Worm (Caenorhabditis elegans) whole organism, L4 larva: ENCODE data around the gene W02A2.12.
A peak's percentile ranks its signal among the peaks of the same experiment; 100 is the strongest.

ENCODE experiments used
- D1046.2 ChIP-seq: fragments of 200-800 bp; sonication (Bioruptor generic); IDR thresholded peaks from 2 replicates; pipeline ENCODE4 v1.3.6; 2022; ENCODE audit warnings: missing genetic modification characterization, missing compliant biosample characterization
- F10B5.3 ChIP-seq: sonication (generic microtip); optimal IDR thresholded peaks from 2 replicates; lab custom pipeline; 2016; ENCODE audit warnings: mild to moderate bottlenecking, missing genetic modification characterization, missing compliant biosample characterization
- F44E2.7 ChIP-seq: fragments of 200-800 bp; sonication (Bioruptor generic); IDR thresholded peaks from 2 replicates; pipeline ENCODE4 v2.1.2; 2022; ENCODE audit warnings: missing genetic modification characterization, missing compliant biosample characterization
- F49E8.2 ChIP-seq: sonication (generic microtip); optimal IDR thresholded peaks from 2 replicates; lab custom pipeline; 2016; ENCODE audit warnings: missing compliant biosample characterization, mild to moderate bottlenecking, missing genetic modification characterization, borderline replicate concordance
- R02D3.7 ChIP-seq: fragments of 150-350 bp; sonication (generic microtip); optimal IDR thresholded peaks from 3 replicates; lab custom pipeline; 2014; ENCODE audit warnings: missing biosample characterization, missing genetic modification characterization
- Y48G9A.11 ChIP-seq: fragments of 200-800 bp; sonication (Bioruptor generic); IDR thresholded peaks from 2 replicates; pipeline ENCODE4 v1.3.6; 2022; ENCODE audit warnings: missing genetic modification reagents, missing genetic modification characterization, missing compliant biosample characterization
- Y5F2A.4 ChIP-seq: fragments of 200-800 bp; sonication (Bioruptor generic); optimal IDR thresholded peaks from 2 replicates; lab custom pipeline; 2018; ENCODE audit warnings: mild to moderate bottlenecking, missing genetic modification characterization, missing compliant biosample characterization
- ceh-20 ChIP-seq: fragments of 200-800 bp; sonication (Bioruptor generic); IDR thresholded peaks from 2 replicates; pipeline ENCODE4 v1.3.6; 2022; ENCODE audit warnings: missing genetic modification reagents, missing genetic modification characterization, missing compliant biosample characterization
- ceh-44 ChIP-seq: fragments of 200-800 bp; sonication (Bioruptor generic); IDR thresholded peaks from 2 replicates; pipeline ENCODE4 v1.3.6; 2022; ENCODE audit warnings: missing genetic modification reagents, missing genetic modification characterization, missing compliant biosample characterization
- ceh-62 ChIP-seq: sonication (generic microtip); optimal IDR thresholded peaks from 2 replicates; lab custom pipeline; 2017; ENCODE audit warnings: missing biosample characterization, missing genetic modification characterization
- ces-1 ChIP-seq: fragments of 150-350 bp; sonication (generic microtip); optimal IDR thresholded peaks from 4 replicates; lab custom pipeline; 2014; ENCODE audit warnings: missing biosample characterization, missing genetic modification reagents, missing genetic modification characterization
- cey-2 ChIP-seq: sonication (generic microtip); optimal IDR thresholded peaks from 3 replicates; lab custom pipeline; 2017; ENCODE audit warnings: missing genetic modification characterization, mild to moderate bottlenecking, missing compliant biosample characterization, antibody characterized with exemption, borderline replicate concordance; ENCODE audit not compliant: insufficient read depth
- ctbp-1 ChIP-seq: fragments of 200-800 bp; sonication (Bioruptor generic); IDR thresholded peaks from 2 replicates; pipeline ENCODE4 v1.3.6; 2022; ENCODE audit warnings: missing genetic modification reagents, missing genetic modification characterization, missing compliant biosample characterization
- daf-12 ChIP-seq: fragments of 150-350 bp; optimal IDR thresholded peaks from 2 replicates; lab custom pipeline; 2014; ENCODE audit warnings: missing biosample characterization, missing genetic modification reagents, missing genetic modification characterization
- daf-16 ChIP-seq, 3 experiments: sonication (generic microtip); optimal IDR thresholded peaks; 2 replicates each; lab custom pipeline; 2016 to 2017; ENCODE audit warnings: missing genetic modification characterization in 3 of 3, missing genetic modification reagents in 3 of 3, mild to moderate bottlenecking in 2 of 3, missing compliant biosample characterization in 2 of 3, missing biosample characterization in 1 of 3, moderate library complexity in 1 of 3
- daf-19 ChIP-seq: fragments of 200-800 bp; sonication (Bioruptor generic); conservative IDR thresholded peaks from 2 replicates; pipeline ENCODE4 v1.3.6; 2022; ENCODE audit warnings: missing genetic modification characterization, missing compliant biosample characterization
- daf-8 ChIP-seq: fragments of 200-800 bp; sonication (Bioruptor generic); IDR thresholded peaks from 2 replicates; pipeline ENCODE4 v1.3.6; 2022; ENCODE audit warnings: missing genetic modification characterization, missing compliant biosample characterization
- dmd-6 ChIP-seq: fragments of 200-800 bp; sonication (Bioruptor generic); IDR thresholded peaks from 2 replicates; pipeline ENCODE4 v1.3.6; 2022; ENCODE audit warnings: missing genetic modification reagents, missing genetic modification characterization, missing compliant biosample characterization
- dmd-8 ChIP-seq: fragments of 200-800 bp; sonication (Bioruptor generic); IDR thresholded peaks from 2 replicates; pipeline ENCODE4 v1.3.6; 2022; ENCODE audit warnings: missing genetic modification characterization, missing compliant biosample characterization
- dve-1 ChIP-seq: sonication (generic microtip); optimal IDR thresholded peaks from 2 replicates; lab custom pipeline; 2017; ENCODE audit warnings: antibody characterized with exemption, mild to moderate bottlenecking, missing genetic modification characterization, missing compliant biosample characterization; ENCODE audit not compliant: insufficient read depth
- fos-1 ChIP-seq: fragments of 150-350 bp; optimal IDR thresholded peaks from 2 replicates; lab custom pipeline; 2014; ENCODE audit warnings: missing biosample characterization, missing genetic modification characterization
- gei-8 ChIP-seq: fragments of 200-800 bp; sonication (Bioruptor generic); optimal IDR thresholded peaks from 2 replicates; lab custom pipeline; 2018; ENCODE audit warnings: mild to moderate bottlenecking, missing genetic modification characterization, missing compliant biosample characterization
- hlh-30 ChIP-seq: sonication (generic microtip); optimal IDR thresholded peaks from 2 replicates; lab custom pipeline; 2017; ENCODE audit warnings: antibody characterized with exemption, mild to moderate bottlenecking, missing genetic modification characterization, missing compliant biosample characterization; ENCODE audit not compliant: insufficient read depth
- lim-7 ChIP-seq: fragments of 200-800 bp; sonication (Bioruptor generic); IDR thresholded peaks from 2 replicates; pipeline ENCODE4 v1.3.6; 2022; ENCODE audit warnings: missing genetic modification characterization, missing compliant biosample characterization
- lin-13 ChIP-seq: fragments of 150-350 bp; optimal IDR thresholded peaks from 2 replicates; lab custom pipeline; 2014; ENCODE audit warnings: missing biosample characterization, missing genetic modification reagents, missing genetic modification characterization
- lin-15B ChIP-seq: fragments of 150-350 bp; sonication (generic microtip); optimal IDR thresholded peaks from 3 replicates; lab custom pipeline; 2014; ENCODE audit warnings: missing biosample characterization, missing genetic modification characterization
- lin-29 ChIP-seq: fragments of 200-800 bp; sonication (Bioruptor generic); IDR thresholded peaks from 2 replicates; pipeline ENCODE4 v1.3.6; 2022; ENCODE audit warnings: missing genetic modification reagents, missing genetic modification characterization, missing compliant biosample characterization
- lin-39 ChIP-seq: fragments of 150-350 bp; optimal IDR thresholded peaks from 2 replicates; lab custom pipeline; 2014; ENCODE audit warnings: missing biosample characterization, missing genetic modification reagents, missing genetic modification characterization
- lsy-2 ChIP-seq, 2 experiments: fragments of 150-350 bp in 1 of 2; sonication (generic microtip) in 1 of 2; optimal IDR thresholded peaks; 2 replicates each; lab custom pipeline; 2014 to 2017; ENCODE audit warnings: missing biosample characterization in 2 of 2, missing genetic modification characterization in 2 of 2
- madf-9 ChIP-seq: fragments of 200-800 bp; sonication (Bioruptor generic); conservative IDR thresholded peaks from 2 replicates; pipeline ENCODE4 v1.3.6; 2022; ENCODE audit warnings: missing genetic modification reagents, missing genetic modification characterization, missing compliant biosample characterization
- mdl-1 ChIP-seq, 2 experiments: fragments of 150-350 bp in 1 of 2; sonication (generic microtip) in 1 of 2; optimal IDR thresholded peaks; 2 replicates each; lab custom pipeline; 2014 to 2017; ENCODE audit warnings: missing biosample characterization in 2 of 2, missing genetic modification characterization in 2 of 2
- mes-2 ChIP-seq: sonication (generic microtip); optimal IDR thresholded peaks from 2 replicates; lab custom pipeline; 2016; ENCODE audit warnings: missing genotype, mild to moderate bottlenecking, missing genetic modification characterization, missing compliant biosample characterization; ENCODE audit not compliant: poor library complexity, severe bottlenecking
- mxl-2 ChIP-seq: fragments of 200-800 bp; sonication (Bioruptor generic); conservative IDR thresholded peaks from 2 replicates; pipeline ENCODE4 v1.3.6; 2022; ENCODE audit warnings: missing genetic modification reagents, missing genetic modification characterization, missing compliant biosample characterization
- nhr-10 ChIP-seq: fragments of 150-350 bp; optimal IDR thresholded peaks from 2 replicates; lab custom pipeline; 2014; ENCODE audit warnings: missing biosample characterization, missing genetic modification characterization
- nhr-111 ChIP-seq: fragments of 200-800 bp; sonication (Bioruptor generic); optimal IDR thresholded peaks from 2 replicates; lab custom pipeline; 2018; ENCODE audit warnings: mild to moderate bottlenecking, missing genetic modification characterization, missing compliant biosample characterization
- nhr-237 ChIP-seq: sonication (generic microtip); optimal IDR thresholded peaks from 2 replicates; lab custom pipeline; 2017; ENCODE audit warnings: missing biosample characterization, missing genetic modification characterization
- nhr-28 ChIP-seq: fragments of 150-350 bp; optimal IDR thresholded peaks from 2 replicates; lab custom pipeline; 2014; ENCODE audit warnings: missing biosample characterization, missing genetic modification characterization
- nhr-41 ChIP-seq: fragments of 200-800 bp; sonication (Bioruptor generic); IDR thresholded peaks from 2 replicates; pipeline ENCODE4 v1.3.6; 2022; ENCODE audit warnings: missing genetic modification reagents, missing genetic modification characterization, missing compliant biosample characterization
- nhr-48 ChIP-seq: sonication (generic microtip); optimal IDR thresholded peaks from 2 replicates; lab custom pipeline; 2016; ENCODE audit warnings: mild to moderate bottlenecking, missing genetic modification characterization, missing compliant biosample characterization
- nhr-77 ChIP-seq: fragments of 150-350 bp; optimal IDR thresholded peaks from 2 replicates; lab custom pipeline; 2014; ENCODE audit warnings: missing biosample characterization, missing genetic modification characterization
- php-3 ChIP-seq: fragments of 200-800 bp; sonication (Bioruptor generic); IDR thresholded peaks from 2 replicates; pipeline ENCODE4 v1.3.6; 2022; ENCODE audit warnings: missing genetic modification reagents, missing genetic modification characterization, missing compliant biosample characterization
- rbr-2 ChIP-seq: sonication (generic microtip); optimal IDR thresholded peaks from 2 replicates; lab custom pipeline; 2016; ENCODE audit warnings: missing genotype, missing genetic modification characterization, missing compliant biosample characterization
- snpc-1.2 ChIP-seq: fragments of 200-800 bp; sonication (Bioruptor generic); IDR thresholded peaks from 2 replicates; pipeline ENCODE4 v1.3.6; 2022; ENCODE audit warnings: missing genetic modification reagents, missing genetic modification characterization, missing compliant biosample characterization
- snpc-4 ChIP-seq: fragments of 150-350 bp; optimal IDR thresholded peaks from 2 replicates; lab custom pipeline; 2014; ENCODE audit warnings: missing biosample characterization, missing genetic modification characterization
- spr-1 ChIP-seq: sonication (generic microtip); optimal IDR thresholded peaks from 2 replicates; lab custom pipeline; 2016; ENCODE audit warnings: mild to moderate bottlenecking, missing genetic modification characterization, missing compliant biosample characterization
- spr-3 ChIP-seq: fragments of 200-800 bp; sonication (Bioruptor generic); optimal IDR thresholded peaks from 2 replicates; lab custom pipeline; 2018; ENCODE audit warnings: mild to moderate bottlenecking, missing genetic modification characterization, missing compliant biosample characterization
- tag-97 ChIP-seq: fragments of 200-800 bp; sonication (Bioruptor generic); IDR thresholded peaks from 2 replicates; pipeline ENCODE4 v1.3.6; 2022; ENCODE audit warnings: missing genetic modification characterization, missing compliant biosample characterization
- unc-130 ChIP-seq: sonication (generic microtip); optimal IDR thresholded peaks from 2 replicates; lab custom pipeline; 2016; ENCODE audit warnings: missing genetic modification reagents, missing genetic modification characterization, missing compliant biosample characterization
- vab-7 ChIP-seq: fragments of 200-800 bp; sonication (Bioruptor generic); IDR thresholded peaks from 2 replicates; pipeline ENCODE4 v1.3.6; 2022; ENCODE audit warnings: missing genetic modification reagents, missing genetic modification characterization, missing compliant biosample characterization
- ztf-7 ChIP-seq: fragments of 150-350 bp; optimal IDR thresholded peaks from 2 replicates; lab custom pipeline; 2014; ENCODE audit warnings: missing biosample characterization, missing genetic modification characterization

Gene W02A2.12

ce11 chrIV:13395255-13395654 lies 46.6 kb upstream of the W02A2.12 start (continued):
- TF ChIP-seq mxl-2, result peak; percentile 100
- TF ChIP-seq gei-8 (GFP tag; lab: Kevin White, UChicago), result peak; percentile 69
- TF ChIP-seq nhr-77, result peak; percentile 70
- peak; percentile 95 for TF ChIP-seq nhr-48 (tag; lab: Kevin White, UChicago)
- peak; percentile 81 for TF ChIP-seq rbr-2 (tag; lab: Kevin White, UChicago)
- TF ChIP-seq nhr-28 (tag; lab: Kevin White, UChicago), result peak; percentile 76
- no peak for TF ChIP-seq F49E8.2 (tag; lab: Kevin White, UChicago)
- peak; percentile 68 for TF ChIP-seq php-3
- no peak for TF ChIP-seq daf-16 (GFP tag; optimal IDR thresholded peaks at IDR 0.05; lab: Kevin White, UChicago)
- TF ChIP-seq daf-16 (tag; optimal IDR thresholded peaks at IDR 0.05; lab: Kevin White, UChicago), result peak; percentile 73
- TF ChIP-seq daf-12 (tag; lab: Kevin White, UChicago), result no peak
- peak; percentile 63 to 85 for TF ChIP-seq lsy-2 (tag; optimal IDR thresholded peaks at IDR 0.05; lab: Kevin White, UChicago)
- no peak for TF ChIP-seq cey-2 (tag; lab: Kevin White, UChicago)
- TF ChIP-seq nhr-111 (GFP tag; lab: Kevin White, UChicago), result no peak
- no peak for TF ChIP-seq Y5F2A.4
- TF ChIP-seq unc-130 (GFP tag; lab: Kevin White, UChicago), result no peak
- TF ChIP-seq hlh-30 (tag; lab: Kevin White, UChicago), result peak; percentile 95
- TF ChIP-seq snpc-4 (tag; lab: Kevin White, UChicago), result no peak
- no peak for TF ChIP-seq tag-97 (GFP tag; lab: Robert Waterston, UW)
- TF ChIP-seq ctbp-1, result peak; percentile 90
- TF ChIP-seq daf-8 (GFP tag; lab: Robert Waterston, UW), result no peak
- no peak for TF ChIP-seq nhr-10
- TF ChIP-seq Y48G9A.11 (GFP tag; lab: Robert Waterston, UW), result no peak
- TF ChIP-seq lim-7 (GFP tag; lab: Robert Waterston, UW), result no peak
- no peak for TF ChIP-seq lin-15B (tag; lab: Kevin White, UChicago)
- TF ChIP-seq lin-13 (GFP tag; lab: Kevin White, UChicago), result peak; percentile 75
- TF ChIP-seq ces-1 (GFP tag; lab: Kevin White, UChicago), result no peak
- TF ChIP-seq dmd-6, result peak; percentile 98
- TF ChIP-seq F44E2.7 (GFP tag; lab: Robert Waterston, UW), result no peak
- TF ChIP-seq lin-29 (GFP tag; lab: Robert Waterston, UW), result peak; percentile 16; the same call in 1 of the 2 replicates
- peak; percentile 84 to 92 for TF ChIP-seq mdl-1 (tag; optimal IDR thresholded peaks at IDR 0.05; lab: Kevin White, UChicago)
- peak; percentile 55 for TF ChIP-seq spr-1
- 0 out of 2 replicates have a peak, but pooled peaks have one; percentile 50 for TF ChIP-seq dmd-8 (GFP tag; lab: Robert Waterston, UW)
- TF ChIP-seq F10B5.3 (tag; lab: Kevin White, UChicago), result no peak
- TF ChIP-seq vab-7, result 0 out of 2 replicates have a peak, but pooled peaks have one; percentile 36
- no peak for TF ChIP-seq daf-19 (GFP tag; lab: Robert Waterston, UW)
- peak; percentile 93 for TF ChIP-seq ceh-20 (GFP tag; lab: Robert Waterston, UW)
- TF ChIP-seq fos-1 (tag; lab: Kevin White, UChicago), result no peak
- TF ChIP-seq D1046.2 (GFP tag; lab: Robert Waterston, UW), result 0 out of 2 replicates have a peak, but pooled peaks have one; percentile 4
- TF ChIP-seq nhr-41, result no peak
- TF ChIP-seq madf-9 (GFP tag; lab: Robert Waterston, UW), result peak; percentile 85
- peak; percentile 66 for TF ChIP-seq mes-2
- no peak for TF ChIP-seq ceh-62 (tag; lab: Kevin White, UChicago)
- TF ChIP-seq ztf-7 (tag; lab: Kevin White, UChicago), result peak; percentile 93
- TF ChIP-seq spr-3 (GFP tag; lab: Kevin White, UChicago), result peak; percentile 6
- peak; percentile 95 for TF ChIP-seq dve-1 (tag; lab: Kevin White, UChicago)
- TF ChIP-seq snpc-1.2 (GFP tag; lab: Robert Waterston, UW), result no peak
- no peak for TF ChIP-seq nhr-237 (tag; lab: Kevin White, UChicago)
- TF ChIP-seq lin-39 (tag; lab: Kevin White, UChicago), result no peak
- no peak for TF ChIP-seq R02D3.7 (tag; lab: Kevin White, UChicago)
- no peak for TF ChIP-seq ceh-44 (GFP tag; lab: Robert Waterston, UW)
